Worm (Caenorhabditis elegans) whole organism, L4 larva: ENCODE results near the gene C53D6.4.

Experiments used
- F44E2.7 ChIP-seq: fragments of 200-800 bp; sonication (Bioruptor generic); IDR thresholded peaks from 2 replicates; pipeline ENCODE4 v2.1.2; 2022; ENCODE audit warnings: missing genetic modification characterization, missing compliant biosample characterization
- F49E8.2 ChIP-seq: sonication (generic microtip); optimal IDR thresholded peaks from 2 replicates; lab custom pipeline; 2016; ENCODE audit warnings: missing compliant biosample characterization, mild to moderate bottlenecking, missing genetic modification characterization, borderline replicate concordance
- T20F7.1 ChIP-seq: fragments of 200-800 bp; sonication (Bioruptor generic); optimal IDR thresholded peaks from 2 replicates; lab custom pipeline; 2018; ENCODE audit warnings: mild to moderate bottlenecking, missing genetic modification characterization, missing compliant biosample characterization
- Y105C5A.15 ChIP-seq: fragments of 200-800 bp; sonication (Bioruptor generic); IDR thresholded peaks from 2 replicates; pipeline ENCODE4 v1.3.6; 2022; ENCODE audit warnings: missing genetic modification characterization, missing compliant biosample characterization
- Y75B8A.6 ChIP-seq: fragments of 200-800 bp; sonication (Bioruptor generic); IDR thresholded peaks from 2 replicates; pipeline ENCODE4 v1.3.6; 2022; ENCODE audit warnings: missing genetic modification reagents, missing genetic modification characterization, missing compliant biosample characterization
- ZK337.2 ChIP-seq: fragments of 200-800 bp; sonication (Bioruptor generic); IDR thresholded peaks from 2 replicates; pipeline ENCODE4 v1.3.6; 2022; ENCODE audit warnings: missing genetic modification reagents, missing genetic modification characterization, missing compliant biosample characterization
- aha-1 ChIP-seq: fragments of 150-350 bp; peaks from one replicate; lab custom pipeline; 2014; ENCODE audit warnings: missing biosample characterization, missing genetic modification characterization
- ceh-20 ChIP-seq: fragments of 200-800 bp; sonication (Bioruptor generic); IDR thresholded peaks from 2 replicates; pipeline ENCODE4 v1.3.6; 2022; ENCODE audit warnings: missing genetic modification reagents, missing genetic modification characterization, missing compliant biosample characterization
- cey-2 ChIP-seq: sonication (generic microtip); optimal IDR thresholded peaks from 3 replicates; lab custom pipeline; 2017; ENCODE audit warnings: missing genetic modification characterization, mild to moderate bottlenecking, missing compliant biosample characterization, antibody characterized with exemption, borderline replicate concordance; ENCODE audit not compliant: insufficient read depth
- dve-1 ChIP-seq: sonication (generic microtip); optimal IDR thresholded peaks from 2 replicates; lab custom pipeline; 2017; ENCODE audit warnings: antibody characterized with exemption, mild to moderate bottlenecking, missing genetic modification characterization, missing compliant biosample characterization; ENCODE audit not compliant: insufficient read depth
- egl-43 ChIP-seq: fragments of 200-800 bp; sonication (Bioruptor generic); IDR thresholded peaks from 2 replicates; pipeline ENCODE4 v1.3.6; 2022; ENCODE audit warnings: missing genetic modification reagents, missing genetic modification characterization, missing compliant biosample characterization
- hif-1 ChIP-seq, 2 experiments: sonication (generic microtip); optimal IDR thresholded peaks; 2 replicates each; lab custom pipeline; 2016 to 2017; ENCODE audit warnings: missing compliant biosample characterization in 2 of 2, missing genetic modification characterization in 2 of 2, missing genetic modification reagents in 2 of 2, missing genotype in 2 of 2, mild to moderate bottlenecking in 1 of 2
- hmg-1.1 ChIP-seq: fragments of 200-800 bp; sonication (Bioruptor generic); IDR thresholded peaks from 2 replicates; pipeline ENCODE4 v1.3.6; 2022; ENCODE audit warnings: missing genetic modification reagents, missing genetic modification characterization, missing compliant biosample characterization
- lin-29 ChIP-seq: fragments of 200-800 bp; sonication (Bioruptor generic); IDR thresholded peaks from 2 replicates; pipeline ENCODE4 v1.3.6; 2022; ENCODE audit warnings: missing genetic modification reagents, missing genetic modification characterization, missing compliant biosample characterization
- lsy-2 ChIP-seq, 2 experiments: fragments of 150-350 bp in 1 of 2; sonication (generic microtip) in 1 of 2; optimal IDR thresholded peaks; 2 replicates each; lab custom pipeline; 2014 to 2017; ENCODE audit warnings: missing biosample characterization in 2 of 2, missing genetic modification characterization in 2 of 2
- madf-9 ChIP-seq: fragments of 200-800 bp; sonication (Bioruptor generic); conservative IDR thresholded peaks from 2 replicates; pipeline ENCODE4 v1.3.6; 2022; ENCODE audit warnings: missing genetic modification reagents, missing genetic modification characterization, missing compliant biosample characterization
- mdl-1 ChIP-seq, 2 experiments: fragments of 150-350 bp in 1 of 2; sonication (generic microtip) in 1 of 2; optimal IDR thresholded peaks; 2 replicates each; lab custom pipeline; 2014 to 2017; ENCODE audit warnings: missing biosample characterization in 2 of 2, missing genetic modification characterization in 2 of 2
- mes-2 ChIP-seq: sonication (generic microtip); optimal IDR thresholded peaks from 2 replicates; lab custom pipeline; 2016; ENCODE audit warnings: missing genotype, mild to moderate bottlenecking, missing genetic modification characterization, missing compliant biosample characterization; ENCODE audit not compliant: poor library complexity, severe bottlenecking
- mxl-3 ChIP-seq: fragments of 200-800 bp; sonication (Bioruptor generic); optimal IDR thresholded peaks from 2 replicates; lab custom pipeline; 2018; ENCODE audit warnings: mild to moderate bottlenecking, missing genetic modification characterization, missing compliant biosample characterization
- nhr-237 ChIP-seq: sonication (generic microtip); optimal IDR thresholded peaks from 2 replicates; lab custom pipeline; 2017; ENCODE audit warnings: missing biosample characterization, missing genetic modification characterization
- nhr-28 ChIP-seq: fragments of 150-350 bp; optimal IDR thresholded peaks from 2 replicates; lab custom pipeline; 2014; ENCODE audit warnings: missing biosample characterization, missing genetic modification characterization
- nhr-41 ChIP-seq: fragments of 200-800 bp; sonication (Bioruptor generic); IDR thresholded peaks from 2 replicates; pipeline ENCODE4 v1.3.6; 2022; ENCODE audit warnings: missing genetic modification reagents, missing genetic modification characterization, missing compliant biosample characterization
- php-3 ChIP-seq: fragments of 200-800 bp; sonication (Bioruptor generic); IDR thresholded peaks from 2 replicates; pipeline ENCODE4 v1.3.6; 2022; ENCODE audit warnings: missing genetic modification reagents, missing genetic modification characterization, missing compliant biosample characterization
- pqm-1 ChIP-seq: sonication (generic microtip); optimal IDR thresholded peaks from 2 replicates; lab custom pipeline; 2017; ENCODE audit warnings: missing biosample characterization, missing genetic modification characterization
- saeg-2 ChIP-seq: fragments of 200-800 bp; sonication (Bioruptor generic); IDR thresholded peaks from 2 replicates; pipeline ENCODE4 v1.3.6; 2022; ENCODE audit warnings: missing genetic modification reagents, missing genetic modification characterization, missing compliant biosample characterization
- set-16 ChIP-seq: fragments of 200-800 bp; sonication (Bioruptor generic); IDR thresholded peaks from 2 replicates; pipeline ENCODE4 v1.3.6; 2022; ENCODE audit warnings: missing genetic modification reagents, missing genetic modification characterization, missing compliant biosample characterization
- snpc-4 ChIP-seq: fragments of 150-350 bp; optimal IDR thresholded peaks from 2 replicates; lab custom pipeline; 2014; ENCODE audit warnings: missing biosample characterization, missing genetic modification characterization
- spr-3 ChIP-seq: fragments of 200-800 bp; sonication (Bioruptor generic); optimal IDR thresholded peaks from 2 replicates; lab custom pipeline; 2018; ENCODE audit warnings: mild to moderate bottlenecking, missing genetic modification characterization, missing compliant biosample characterization
- unc-39 ChIP-seq: sonication (generic microtip); optimal IDR thresholded peaks from 2 replicates; lab custom pipeline; 2017; ENCODE audit warnings: missing biosample characterization, missing genetic modification characterization
- unc-62 ChIP-seq, 3 experiments: fragments of 150-350 bp in 1 of 3; sonication (generic microtip); optimal IDR thresholded peaks in 2 of 3; peaks in 1 of 3; 1 replicate in 1 of 3; 2 replicates in 2 of 3; lab custom pipeline; 2014 to 2017; ENCODE audit warnings: missing biosample characterization in 3 of 3, missing genetic modification characterization in 3 of 3, missing genetic modification reagents in 3 of 3, missing genotype in 1 of 3
- zfp-2 ChIP-seq: sonication (generic microtip); optimal IDR thresholded peaks from 2 replicates; lab custom pipeline; 2016; ENCODE audit warnings: mild to moderate bottlenecking, missing genetic modification characterization, missing compliant biosample characterization
- zfp-3 ChIP-seq: fragments of 200-800 bp; sonication (Bioruptor generic); conservative IDR thresholded peaks from 2 replicates; pipeline ENCODE4 v1.3.6; 2022; ENCODE audit warnings: missing genetic modification reagents, missing genetic modification characterization, missing compliant biosample characterization
- zip-11 ChIP-seq: fragments of 200-800 bp; sonication (Bioruptor generic); IDR thresholded peaks from 2 replicates; pipeline ENCODE4 v1.3.6; 2022; ENCODE audit warnings: missing genetic modification characterization, missing compliant biosample characterization

C53D6.4 gene

ce11 chrIV:9067277-9068197, 46.8 kb upstream of the C53D6.4 start:
- peak; percentile 48; the same call in 1 of the 2 replicates for TF ChIP-seq egl-43
- TF ChIP-seq set-16 (GFP tag; lab: Robert Waterston, UW), result peak; percentile 55; the same call in 1 of the 2 replicates

- peak; percentile 8 for TF ChIP-seq pqm-1 (tag; lab: Kevin White, UChicago)
- TF ChIP-seq lsy-2 (tag; optimal IDR thresholded peaks at IDR 0.05; lab: Kevin White, UChicago), result peak in 1 of 2 experiments; percentile 21
- peak; percentile 40 to 86 for TF ChIP-seq hif-1 (tag; optimal IDR thresholded peaks at IDR 0.05; lab: Kevin White, UChicago)
- TF ChIP-seq F44E2.7 (GFP tag; lab: Robert Waterston, UW), result no peak
Measured at ce11 chrIV:9063518-9063917, 42.8 kb upstream of the C53D6.4 start.

ce11 chrIV:9053403-9053802, 32.7 kb upstream of the C53D6.4 start:
- TF ChIP-seq nhr-41 (GFP tag; lab: Robert Waterston, UW), result no peak
- peak in 1 of 2 experiments; percentile 51 for TF ChIP-seq unc-62 (GFP tag; optimal IDR thresholded peaks at IDR 0.05 in 1 of 2; lab: Kevin White, UChicago)
- no peak for TF ChIP-seq unc-62 (tag; optimal IDR thresholded peaks at IDR 0.05; lab: Kevin White, UChicago)

- TF ChIP-seq aha-1 (tag; lab: Kevin White, UChicago), result peak; percentile 96
- TF ChIP-seq zfp-3 (GFP tag; lab: Robert Waterston, UW), result no peak
- TF ChIP-seq nhr-237 (tag; lab: Kevin White, UChicago), result no peak
- TF ChIP-seq mxl-3 (GFP tag; lab: Kevin White, UChicago), result no peak
- no peak for TF ChIP-seq mes-2 (tag; lab: Kevin White, UChicago)
- no peak for TF ChIP-seq spr-3 (GFP tag; lab: Kevin White, UChicago)
- no peak for TF ChIP-seq php-3
- no peak for TF ChIP-seq saeg-2 (GFP tag; lab: Robert Waterston, UW)
- TF ChIP-seq mdl-1 (tag; optimal IDR thresholded peaks at IDR 0.05; lab: Kevin White, UChicago), result peak in 1 of 2 experiments; percentile 12
- TF ChIP-seq snpc-4 (tag; lab: Kevin White, UChicago), result no peak
- TF ChIP-seq set-16 (GFP tag; lab: Robert Waterston, UW), result no peak
- TF ChIP-seq zip-11, result no peak
- no peak for TF ChIP-seq F49E8.2
- TF ChIP-seq zfp-2 (tag; lab: Kevin White, UChicago), result no peak
- TF ChIP-seq madf-9 (GFP tag; lab: Robert Waterston, UW), result no peak
- TF ChIP-seq unc-39 (tag; lab: Kevin White, UChicago), result no peak
- no peak for TF ChIP-seq lin-29 (GFP tag; lab: Robert Waterston, UW)
- peak; percentile 23 for TF ChIP-seq dve-1 (tag; lab: Kevin White, UChicago)
- TF ChIP-seq Y105C5A.15 (GFP tag; lab: Robert Waterston, UW), result no peak
- TF ChIP-seq nhr-28 (tag; lab: Kevin White, UChicago), result peak; percentile 93
- no peak for TF ChIP-seq T20F7.1 (GFP tag; lab: Kevin White, UChicago)
- peak; percentile 44 to 52 for TF ChIP-seq hif-1 (tag; optimal IDR thresholded peaks at IDR 0.05; lab: Kevin White, UChicago)
- no peak for TF ChIP-seq hmg-1.1 (GFP tag; lab: Robert Waterston, UW)
- no peak for TF ChIP-seq ceh-20 (GFP tag; lab: Robert Waterston, UW)
- TF ChIP-seq ZK337.2 (GFP tag; lab: Robert Waterston, UW), result no peak
- TF ChIP-seq Y75B8A.6 (GFP tag; lab: Robert Waterston, UW), result no peak
- TF ChIP-seq cey-2 (tag; lab: Kevin White, UChicago), result peak; percentile 41
Measured at ce11 chrIV:9051510-9052175, 30.9 kb upstream of the C53D6.4 start.
